Fruit fly (Drosophila melanogaster): ENCODE results near the gene JhI-21.

The JhI-21 gene

DNA sequence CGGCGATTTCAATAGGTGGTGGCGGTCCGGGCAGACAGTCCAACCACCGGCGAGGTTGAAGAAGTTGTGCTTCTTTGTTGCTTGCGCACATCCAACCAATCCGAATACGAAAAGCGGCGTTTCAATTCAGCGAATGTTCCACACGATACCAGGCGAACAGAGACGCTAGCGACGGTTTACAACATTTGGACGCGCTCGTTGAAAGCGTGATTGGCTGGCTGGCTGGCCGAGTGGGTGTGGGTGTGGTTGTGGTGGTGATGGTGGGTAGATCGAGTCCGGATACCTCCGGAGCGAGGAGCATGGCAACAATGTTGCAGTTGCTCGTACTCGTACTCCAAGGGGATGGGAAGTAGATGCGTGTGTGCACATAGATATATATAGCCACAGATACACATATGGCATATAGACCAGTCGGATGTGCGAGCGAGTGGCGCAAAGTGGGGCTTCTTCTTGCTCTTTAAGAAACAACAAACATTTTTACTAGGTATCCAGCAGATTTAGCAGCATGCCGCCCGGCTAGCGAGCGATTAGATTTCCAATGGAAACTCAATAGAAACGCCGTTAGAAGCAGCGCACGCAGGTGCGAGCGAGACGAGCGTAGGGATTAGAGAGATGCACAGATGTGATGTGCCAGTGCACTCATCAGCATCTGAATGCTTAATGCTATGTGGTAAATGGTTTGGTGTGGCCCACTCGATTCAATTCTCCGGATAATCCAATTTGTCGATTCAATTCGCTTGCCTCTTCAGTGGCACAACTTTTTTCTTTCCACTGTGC is 45.6 kb downstream of the JhI-21 start (continued):
- TF ChIP-seq sqz (GFP tag; optimal IDR thresholded peaks at IDR 0.05) (peak; percentile 50), bigmax (GFP tag; optimal IDR thresholded peaks at IDR 0.05) (no peak), ab (GFP tag; optimal IDR thresholded peaks at IDR 0.05) (peak; percentile 84), ind (GFP tag; optimal IDR thresholded peaks at IDR 0.05) (no peak), CG9437 (GFP tag; optimal IDR thresholded peaks at IDR 0.05) (no peak), CG10321 (GFP tag; IDR thresholded peaks at IDR 0.05) (no peak), sug (tag; optimal IDR thresholded peaks at IDR 0.05) (peak; percentile 91), Sox102F (GFP tag; optimal IDR thresholded peaks at IDR 0.05) (no peak), CG15479 (GFP tag; optimal IDR thresholded peaks at IDR 0.05) (peak; percentile 99), tna (GFP tag; IDR thresholded peaks at IDR 0.05; ENCODE audit: partially characterized antibody) (no peak), insv (GFP tag; optimal IDR thresholded peaks at IDR 0.05) (no peak), CG12659 (GFP tag; optimal IDR thresholded peaks at IDR 0.05) (no peak), ewg (GFP tag; optimal IDR thresholded peaks at IDR 0.05) (peak; percentile 7), CG17568 (GFP tag; optimal IDR thresholded peaks at IDR 0.05) (peak; percentile 51), CG11247 (GFP tag; IDR thresholded peaks at IDR 0.05) (no peak), lov (optimal IDR thresholded peaks at IDR 0.05) (no peak), lov (GFP tag; IDR thresholded peaks at IDR 0.05) (no peak), CG4854 (GFP tag; optimal IDR thresholded peaks at IDR 0.05) (no peak), CG2889 (GFP tag; IDR thresholded peaks at IDR 0.05) (no peak), Vsx1 (GFP tag; optimal IDR thresholded peaks at IDR 0.05) (peak; percentile 43), grn (GFP tag; optimal IDR thresholded peaks at IDR 0.05) (peak; percentile 65), CG13624 (GFP tag; optimal IDR thresholded peaks at IDR 0.05) (peak; percentile 41), CG8290 (GFP tag; optimal IDR thresholded peaks at IDR 0.05) (no peak), CG8290 (tag; optimal IDR thresholded peaks at IDR 0.05) (peak; percentile 20 to 77), pho (GFP tag; optimal IDR thresholded peaks at IDR 0.05) (peak; percentile 39), chn (GFP tag; optimal IDR thresholded peaks at IDR 0.05) (peak; percentile 80), Nf-YC (tag; optimal IDR thresholded peaks at IDR 0.05) (peak; percentile 100), pfk (GFP tag; optimal IDR thresholded peaks at IDR 0.05) (peak; percentile 68), org-1 (GFP tag; optimal IDR thresholded peaks at IDR 0.05) (no peak), esg (GFP tag; conservative IDR thresholded peaks at IDR 0.05) (no peak)

- TF ChIP-seq CG2120 (GFP tag; optimal IDR thresholded peaks at IDR 0.05): no peak
- TF ChIP-seq run (tag; optimal IDR thresholded peaks at IDR 0.05): no peak
- TF ChIP-seq fd96Cb (tag; optimal IDR thresholded peaks at IDR 0.05): no peak
- no peak for TF ChIP-seq inv (GFP tag; IDR thresholded peaks at IDR 0.05; ENCODE audit: partially characterized antibody)
Measured at dm6 chr2L:12007853-12008252, 48.0 kb downstream of the JhI-21 start, which contains the start of gene Rh5. TSS of gene Rh5 (plus strand) at chr2L:12008153.

DNA sequence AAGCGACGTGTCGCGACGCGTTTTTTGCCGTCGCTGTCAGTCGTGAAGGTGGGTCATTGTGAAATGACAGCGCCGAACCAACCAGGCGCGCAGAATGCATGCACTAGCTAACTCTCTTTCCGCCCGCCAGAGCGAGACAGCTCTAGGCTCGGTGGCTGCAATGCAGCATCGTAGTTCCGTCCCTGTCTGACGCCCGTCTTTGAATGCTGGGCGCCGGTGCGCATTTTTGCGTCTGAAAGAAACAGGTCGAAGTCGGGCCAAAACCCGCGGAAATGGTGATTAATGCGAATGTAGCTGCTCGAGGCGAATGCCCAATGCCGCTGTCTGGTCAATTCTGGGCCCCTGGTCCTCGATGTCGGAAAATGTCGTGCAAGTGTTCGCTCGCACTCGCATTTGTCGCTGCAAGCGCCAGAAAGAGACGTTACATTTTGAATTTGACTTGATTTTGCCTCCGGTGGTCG is 48.5 kb downstream of the JhI-21 start:
- TF ChIP-seq CG33213 (GFP tag; optimal IDR thresholded peaks at IDR 0.05) (peak; percentile 91), maf-S (GFP tag; optimal IDR thresholded peaks at IDR 0.05) (no peak), Usf (GFP tag; optimal IDR thresholded peaks at IDR 0.05) (no peak), peb (GFP tag; IDR thresholded peaks at IDR 0.05) (no peak), CG11695 (GFP tag; IDR thresholded peaks at IDR 0.05) (no peak), Hr3 (GFP tag; optimal IDR thresholded peaks at IDR 0.05) (no peak), CG2199 (GFP tag; IDR thresholded peaks at IDR 0.05) (no peak), Dll (GFP tag; IDR thresholded peaks at IDR 0.05; ENCODE audit: partially characterized antibody) (no peak), CG17385 (GFP tag; optimal IDR thresholded peaks at IDR 0.05) (peak; percentile 76), bigmax (GFP tag; optimal IDR thresholded peaks at IDR 0.05) (no peak), CG4617 (GFP tag; optimal IDR thresholded peaks at IDR 0.05; ENCODE audit: borderline replicate concordance) (no peak), CG14710 (tag; optimal IDR thresholded peaks at IDR 0.05) (peak; percentile 46), CG6813 (GFP tag; optimal IDR thresholded peaks at IDR 0.05) (peak; percentile 50), mirr (GFP tag; optimal IDR thresholded peaks at IDR 0.05) (peak; percentile 80), Mes4 (GFP tag; optimal IDR thresholded peaks at IDR 0.05) (peak; percentile 44), CG8089 (GFP tag; optimal IDR thresholded peaks at IDR 0.05) (peak; percentile 66)
